Fruit fly (Drosophila melanogaster) whole organism, embryonic: ENCODE data around the gene Rpn9.

Source experiments
- Blimp-1 ChIP-seq: fragments of 200-800 bp; sonication (Bioruptor generic); optimal IDR thresholded peaks from 3 replicates; lab custom pipeline; 2018; ENCODE audit warnings: missing biosample characterization, missing genetic modification characterization, mild to moderate bottlenecking, moderate library complexity, missing genetic modification reagents
- CG10366 ChIP-seq: fragments of 200-800 bp; sonication (Bioruptor generic); IDR thresholded peaks from 2 replicates; pipeline ENCODE4 v1.3.6; 2022; ENCODE audit warnings: missing biosample characterization, missing genetic modification characterization
- CG11093 ChIP-seq: fragments of 200-800 bp; sonication (Bioruptor generic); IDR thresholded peaks from 3 replicates; pipeline ENCODE4 v1.3.6; 2022; ENCODE audit warnings: missing biosample characterization, missing genetic modification characterization
- CG11247 ChIP-seq: fragments of 200-800 bp; sonication (Bioruptor generic); IDR thresholded peaks from 2 replicates; pipeline ENCODE4 v1.3.6; 2022; ENCODE audit warnings: missing biosample characterization, missing genetic modification characterization
- CG13424 ChIP-seq: fragments of 200-800 bp; sonication (Bioruptor generic); optimal IDR thresholded peaks from 2 replicates; lab custom pipeline; 2019; ENCODE audit warnings: missing biosample characterization, mild to moderate bottlenecking, missing genetic modification characterization, moderate library complexity
- CG14667 ChIP-seq: fragments of 200-800 bp; sonication (Bioruptor generic); IDR thresholded peaks from 2 replicates; pipeline ENCODE4 v1.3.6; 2022; ENCODE audit warnings: missing biosample characterization, missing genetic modification characterization
- CG1647 ChIP-seq: fragments of 200-800 bp; sonication (Bioruptor generic); optimal IDR thresholded peaks from 3 replicates; lab custom pipeline; 2016; ENCODE audit warnings: missing biosample characterization, missing genetic modification characterization
- CG18619 ChIP-seq: fragments of 200-800 bp; sonication (Bioruptor generic); optimal IDR thresholded peaks from 3 replicates; lab custom pipeline; 2017; ENCODE audit warnings: missing biosample characterization, mild to moderate bottlenecking, missing genetic modification characterization
- CG2129 ChIP-seq: fragments of 200-800 bp; sonication (Bioruptor generic); IDR thresholded peaks from 2 replicates; pipeline ENCODE4 v1.3.6; 2022; ENCODE audit warnings: missing biosample characterization, missing genetic modification characterization; ENCODE audit not compliant: partially characterized antibody
- CG32532 ChIP-seq: fragments of 200-800 bp; sonication (Bioruptor generic); IDR thresholded peaks from 2 replicates; pipeline ENCODE4 v1.3.6; 2022; ENCODE audit warnings: missing biosample characterization, missing genetic modification characterization
- CG33557 ChIP-seq: fragments of 200-800 bp; sonication (Bioruptor generic); optimal IDR thresholded peaks from 2 replicates; lab custom pipeline; 2019; ENCODE audit warnings: missing biosample characterization, mild to moderate bottlenecking, missing genetic modification characterization, moderate library complexity
- CG42726 ChIP-seq: fragments of 200-800 bp; sonication (Bioruptor generic); IDR thresholded peaks from 2 replicates; pipeline ENCODE4 v1.3.6; 2022; ENCODE audit warnings: missing biosample characterization, missing genetic modification characterization; ENCODE audit not compliant: partially characterized antibody
- CG4424 ChIP-seq: fragments of 200-800 bp; sonication (Bioruptor generic); optimal IDR thresholded peaks from 3 replicates; lab custom pipeline; 2016; ENCODE audit warnings: missing biosample characterization, missing genetic modification characterization
- CG7357 ChIP-seq: fragments of 200-800 bp; sonication (Bioruptor generic); IDR thresholded peaks from 3 replicates; pipeline ENCODE4 v1.3.6; 2022; ENCODE audit warnings: missing biosample characterization, missing genetic modification characterization
- CG7987 ChIP-seq: fragments of 200-800 bp; sonication (Bioruptor generic); optimal IDR thresholded peaks from 2 replicates; lab custom pipeline; 2018; ENCODE audit warnings: missing biosample characterization, mild to moderate bottlenecking, missing genetic modification characterization, moderate library complexity
- CkIIα-i1 ChIP-seq: fragments of 200-800 bp; sonication (Bioruptor generic); IDR thresholded peaks from 2 replicates; pipeline ENCODE4 v1.3.6; 2022; ENCODE audit warnings: missing biosample characterization, missing genetic modification characterization
- Dip2 ChIP-seq: fragments of 200-800 bp; sonication (Bioruptor generic); IDR thresholded peaks from 2 replicates; pipeline ENCODE4 v1.3.6; 2022; ENCODE audit warnings: missing biosample characterization, missing genetic modification characterization
- H2.0 ChIP-seq: fragments of 200-800 bp; sonication (Bioruptor generic); IDR thresholded peaks from 2 replicates; pipeline ENCODE4 v1.3.6; 2022; ENCODE audit warnings: missing biosample characterization, missing genetic modification characterization
- Hmr ChIP-seq: fragments of 200-800 bp; sonication (Bioruptor generic); optimal IDR thresholded peaks from 3 replicates; lab custom pipeline; 2017; ENCODE audit warnings: mild to moderate bottlenecking, missing biosample characterization, missing genetic modification reagents, missing genetic modification characterization
- Jarid2 ChIP-seq: fragments of 200-800 bp; sonication (Bioruptor generic); optimal IDR thresholded peaks from 3 replicates; lab custom pipeline; 2017; ENCODE audit warnings: mild to moderate bottlenecking, missing biosample characterization, missing genetic modification reagents, missing genetic modification characterization
- MTF-1 ChIP-seq: fragments of 200-800 bp; sonication (Bioruptor generic); optimal IDR thresholded peaks from 2 replicates; lab custom pipeline; 2018; ENCODE audit warnings: missing biosample characterization, mild to moderate bottlenecking, missing genetic modification characterization, borderline replicate concordance
- Sox100B ChIP-seq: fragments of 200-800 bp; sonication (Bioruptor generic); optimal IDR thresholded peaks from 3 replicates; lab custom pipeline; 2018; ENCODE audit warnings: missing biosample characterization, mild to moderate bottlenecking, missing genetic modification characterization
- Sry-δ ChIP-seq: fragments of 200-800 bp; sonication (Bioruptor generic); optimal IDR thresholded peaks from 2 replicates; lab custom pipeline; 2016; ENCODE audit warnings: missing biosample characterization, missing genetic modification characterization
- Ssrp ChIP-seq: fragments of 200-800 bp; sonication (Bioruptor generic); optimal IDR thresholded peaks from 2 replicates; lab custom pipeline; 2018; ENCODE audit warnings: missing biosample characterization, mild to moderate bottlenecking, missing genetic modification characterization, moderate library complexity
- ac ChIP-seq: fragments of 200-800 bp; sonication (Bioruptor generic); optimal IDR thresholded peaks from 3 replicates; lab custom pipeline; 2017; ENCODE audit warnings: missing biosample characterization, mild to moderate bottlenecking, missing genetic modification characterization
- ash1 ChIP-seq: fragments of 200-800 bp; sonication (Bioruptor generic); optimal IDR thresholded peaks from 2 replicates; lab custom pipeline; 2018; ENCODE audit warnings: missing biosample characterization, mild to moderate bottlenecking, missing genetic modification characterization
- ato ChIP-seq: fragments of 200-800 bp; sonication (Bioruptor generic); IDR thresholded peaks from 2 replicates; pipeline ENCODE4 v1.3.6; 2022; ENCODE audit warnings: missing biosample characterization, missing genetic modification characterization; ENCODE audit not compliant: partially characterized antibody
- bowl ChIP-seq: fragments of 200-800 bp; sonication (Bioruptor generic); IDR thresholded peaks from 2 replicates; pipeline ENCODE4 v1.3.6; 2022; ENCODE audit warnings: missing biosample characterization, missing genetic modification characterization
- chm ChIP-seq: fragments of 200-800 bp; sonication (Bioruptor generic); IDR thresholded peaks from 2 replicates; pipeline ENCODE4 v1.3.6; 2022; ENCODE audit warnings: missing biosample characterization, missing genetic modification characterization
- croc ChIP-seq: fragments of 200-800 bp; sonication (Bioruptor generic); conservative IDR thresholded peaks from 3 replicates; pipeline ENCODE4 v1.3.6; 2022; ENCODE audit warnings: missing biosample characterization, missing genetic modification characterization
- dm ChIP-seq: fragments of 200-800 bp; sonication (Bioruptor generic); optimal IDR thresholded peaks from 3 replicates; lab custom pipeline; 2016; ENCODE audit warnings: missing biosample characterization, missing genetic modification characterization
- dysf ChIP-seq: fragments of 200-800 bp; sonication (Bioruptor generic); IDR thresholded peaks from 3 replicates; pipeline ENCODE4 v1.3.6; 2022; ENCODE audit warnings: missing biosample characterization, missing genetic modification characterization
- gcm ChIP-seq: fragments of 200-800 bp; sonication (Bioruptor generic); optimal IDR thresholded peaks from 2 replicates; lab custom pipeline; 2019; ENCODE audit warnings: missing biosample characterization, mild to moderate bottlenecking, missing genetic modification characterization, moderate library complexity
- hbn ChIP-seq: fragments of 200-800 bp; sonication (Bioruptor generic); IDR thresholded peaks from 2 replicates; pipeline ENCODE4 v1.3.6; 2022; ENCODE audit warnings: missing biosample characterization, missing genetic modification characterization; ENCODE audit not compliant: partially characterized antibody
- ind ChIP-seq: fragments of 200-800 bp; sonication (Bioruptor generic); optimal IDR thresholded peaks from 3 replicates; lab custom pipeline; 2016; ENCODE audit warnings: missing biosample characterization, missing genetic modification characterization
- inv ChIP-seq: fragments of 200-800 bp; sonication (Bioruptor generic); IDR thresholded peaks from 2 replicates; pipeline ENCODE4 v1.3.6; 2022; ENCODE audit warnings: missing biosample characterization, missing genetic modification characterization; ENCODE audit not compliant: partially characterized antibody
- knrl ChIP-seq: fragments of 200-800 bp; sonication (Bioruptor generic); IDR thresholded peaks from 3 replicates; pipeline ENCODE4 v1.3.6; 2022; ENCODE audit warnings: missing biosample characterization, missing genetic modification characterization; ENCODE audit not compliant: partially characterized antibody
- lbe ChIP-seq: fragments of 200-800 bp; sonication (Bioruptor generic); optimal IDR thresholded peaks from 2 replicates; lab custom pipeline; 2016; ENCODE audit warnings: missing biosample characterization, mild to moderate bottlenecking, missing genetic modification characterization
- pfk ChIP-seq: fragments of 200-800 bp; sonication (Bioruptor generic); optimal IDR thresholded peaks from 2 replicates; lab custom pipeline; 2018; ENCODE audit warnings: missing biosample characterization, mild to moderate bottlenecking, missing genetic modification characterization, moderate library complexity
- pros ChIP-seq: fragments of 200-800 bp; sonication (Bioruptor generic); optimal IDR thresholded peaks from 3 replicates; lab custom pipeline; 2019; ENCODE audit warnings: missing biosample characterization, mild to moderate bottlenecking, missing genetic modification characterization, moderate library complexity
- scrt ChIP-seq: fragments of 200-800 bp; sonication (Bioruptor generic); optimal IDR thresholded peaks from 2 replicates; lab custom pipeline; 2018; ENCODE audit warnings: missing biosample characterization, mild to moderate bottlenecking, missing genetic modification characterization, moderate library complexity
- sens-2 ChIP-seq: fragments of 200-800 bp; sonication (Bioruptor generic); IDR thresholded peaks from 2 replicates; pipeline ENCODE4 v1.3.6; 2022; ENCODE audit warnings: missing biosample characterization, missing genetic modification characterization
- sisA ChIP-seq: fragments of 200-800 bp; sonication (Bioruptor generic); IDR thresholded peaks from 2 replicates; pipeline ENCODE4 v1.3.6; 2022; ENCODE audit warnings: missing biosample characterization, missing genetic modification characterization
- sob ChIP-seq: fragments of 200-800 bp; sonication (Bioruptor generic); IDR thresholded peaks from 2 replicates; pipeline ENCODE4 v1.3.6; 2022; ENCODE audit warnings: missing biosample characterization, missing genetic modification characterization
- sr ChIP-seq: fragments of 200-800 bp; sonication (Bioruptor generic); IDR thresholded peaks from 3 replicates; pipeline ENCODE4 v1.3.6; 2022; ENCODE audit warnings: missing biosample characterization, missing genetic modification characterization
- stwl ChIP-seq: fragments of 200-800 bp; sonication (Bioruptor generic); optimal IDR thresholded peaks from 3 replicates; lab custom pipeline; 2018; ENCODE audit warnings: missing biosample characterization, mild to moderate bottlenecking, missing genetic modification characterization, moderate library complexity
- tgo ChIP-seq: fragments of 200-800 bp; sonication (Bioruptor generic); IDR thresholded peaks from 3 replicates; pipeline ENCODE4 v1.3.6; 2022; ENCODE audit warnings: missing biosample characterization, missing genetic modification characterization
- trh ChIP-seq: fragments of 200-800 bp; sonication (Bioruptor generic); optimal IDR thresholded peaks from 2 replicates; lab custom pipeline; 2016; ENCODE audit warnings: missing biosample characterization, missing genetic modification characterization
- wor ChIP-seq: fragments of 200-800 bp; sonication (Bioruptor generic); IDR thresholded peaks from 2 replicates; pipeline ENCODE4 v1.3.6; 2022; ENCODE audit warnings: missing biosample characterization, missing genetic modification characterization

The Rpn9 gene

dm6 chr3R:23729632-23730471 is 3.4 kb downstream of the Rpn9 start (continued):
- TF ChIP-seq CG32532 (GFP tag; lab: Robert Waterston, UW) (peak; percentile 33; the same call in 1 of the 2 replicates), dm (no peak), CG1647 (GFP tag; lab: Kevin White, UChicago) (no peak), gcm (GFP tag; lab: Kevin White, UChicago) (peak; percentile 48), ac (GFP tag; lab: Kevin White, UChicago) (no peak), CG11247 (GFP tag; lab: Robert Waterston, UW) (no peak), CG7987 (GFP tag; lab: Kevin White, UChicago) (peak; percentile 19), ato (GFP tag; lab: Robert Waterston, UW) (peak; percentile 57; the same call in 1 of the 2 replicates), trh (GFP tag; lab: Kevin White, UChicago) (no peak), Ssrp (tag; lab: Kevin White, UChicago) (peak; percentile 55), Dip2 (GFP tag; lab: Robert Waterston, UW) (no peak), tgo (GFP tag; lab: Robert Waterston, UW) (no peak), hbn (GFP tag; lab: Robert Waterston, UW) (0 out of 2 replicates have a peak, but pooled peaks have one; percentile 45), Sox100B (GFP tag; lab: Kevin White, UChicago) (no peak), dysf (GFP tag; lab: Robert Waterston, UW) (0 out of 3 replicates have a peak, but pooled peaks have one; percentile 22), CG33557 (GFP tag; lab: Kevin White, UChicago) (peak; percentile 5), CG14667 (GFP tag; lab: Robert Waterston, UW) (no peak), inv (GFP tag; lab: Robert Waterston, UW) (peak; percentile 45), lbe (GFP tag; lab: Kevin White, UChicago) (no peak), croc (no peak), wor (GFP tag; lab: Robert Waterston, UW) (no peak), ind (GFP tag; lab: Kevin White, UChicago) (no peak), ash1 (GFP tag; lab: Kevin White, UChicago) (no peak), CG7357 (no peak), sisA (GFP tag; lab: Robert Waterston, UW) (no peak), CkIIα-i1 (GFP tag; lab: Robert Waterston, UW) (no peak), CG42726 (GFP tag; lab: Robert Waterston, UW) (peak; percentile 84), Hmr (GFP tag; lab: Kevin White, UChicago) (peak; percentile 32), bowl (GFP tag; lab: Robert Waterston, UW) (no peak), CG4424 (GFP tag; lab: Kevin White, UChicago) (no peak), sr (GFP tag; lab: Robert Waterston, UW) (0 out of 3 replicates have a peak, but pooled peaks have one; percentile 36), CG11093 (GFP tag; lab: Robert Waterston, UW) (no peak), stwl (no peak), pfk (GFP tag; lab: Kevin White, UChicago) (peak; percentile 12), Blimp-1 (GFP tag; lab: Kevin White, UChicago) (no peak), sens-2 (GFP tag; lab: Robert Waterston, UW) (no peak), CG18619 (GFP tag; lab: Kevin White, UChicago) (no peak), scrt (GFP tag; lab: Kevin White, UChicago) (no peak), chm (peak; percentile 79), pros (GFP tag; lab: Kevin White, UChicago) (peak; percentile 89), CG13424 (tag; lab: Kevin White, UChicago) (peak; percentile 17), CG2129 (GFP tag; lab: Robert Waterston, UW) (no peak), MTF-1 (no peak), CG10366 (no peak), Jarid2 (no peak), sob (GFP tag; lab: Robert Waterston, UW) (peak; percentile 60), Sry-δ (GFP tag; lab: Kevin White, UChicago) (no peak), H2.0 (GFP tag; lab: Robert Waterston, UW) (no peak), knrl (GFP tag; lab: Robert Waterston, UW) (peak; percentile 57)
